Fruit fly (Drosophila melanogaster) whole organism, prepupa: ENCODE measurements around the gene CG10561.
A peak's percentile ranks its signal among the peaks of the same experiment; 100 is the strongest.

Experiments used
- Blimp-1 ChIP-seq: fragments of 200-800 bp; sonication (Bioruptor generic); optimal IDR thresholded peaks from 3 replicates; lab custom pipeline; 2017; ENCODE audit warnings: missing biosample characterization, missing genetic modification characterization, mild to moderate bottlenecking, moderate library complexity, missing genetic modification reagents
- CG10669 ChIP-seq: fragments of 200-800 bp; sonication (Bioruptor generic); optimal IDR thresholded peaks from 3 replicates; lab custom pipeline; 2018; ENCODE audit warnings: missing biosample characterization, mild to moderate bottlenecking, missing genetic modification characterization, moderate library complexity
- CG11294 ChIP-seq: fragments of 200-800 bp; sonication (Bioruptor generic); IDR thresholded peaks from 2 replicates; pipeline ENCODE4 v1.3.6; 2022; ENCODE audit warnings: missing biosample characterization, missing genetic modification characterization
- CG11762 ChIP-seq: fragments of 200-800 bp; sonication (Bioruptor generic); optimal IDR thresholded peaks from 3 replicates; lab custom pipeline; 2016; ENCODE audit warnings: missing biosample characterization, missing genetic modification characterization; ENCODE audit not compliant: insufficient read depth
- CG15336 ChIP-seq: fragments of 200-800 bp; sonication (Bioruptor generic); IDR thresholded peaks from 2 replicates; pipeline ENCODE4 v1.3.6; 2022; ENCODE audit warnings: missing biosample characterization, missing genetic modification characterization
- CG1621 ChIP-seq: fragments of 200-800 bp; sonication (Bioruptor generic); optimal IDR thresholded peaks from 3 replicates; lab custom pipeline; 2018; ENCODE audit warnings: missing biosample characterization, mild to moderate bottlenecking, missing genetic modification characterization
- CG3032 ChIP-seq: fragments of 200-800 bp; optimal IDR thresholded peaks from 2 replicates; lab custom pipeline; 2019; ENCODE audit warnings: missing biosample characterization, mild to moderate bottlenecking, missing genetic modification characterization, moderate library complexity
- CG31627 ChIP-seq: fragments of 200-800 bp; sonication (Bioruptor generic); optimal IDR thresholded peaks from 3 replicates; lab custom pipeline; 2016; ENCODE audit warnings: missing biosample characterization, missing genetic modification characterization
- CG32006 ChIP-seq: fragments of 200-800 bp; sonication (Bioruptor generic); optimal IDR thresholded peaks from 3 replicates; lab custom pipeline; 2017; ENCODE audit warnings: missing biosample characterization, mild to moderate bottlenecking, missing genetic modification characterization
- CG34406 ChIP-seq: fragments of 200-800 bp; sonication (Bioruptor generic); optimal IDR thresholded peaks from 3 replicates; lab custom pipeline; 2016; ENCODE audit warnings: missing biosample characterization, missing genetic modification characterization
- CG3919 ChIP-seq: fragments of 200-800 bp; sonication (Bioruptor generic); optimal IDR thresholded peaks from 3 replicates; lab custom pipeline; 2016; ENCODE audit warnings: missing biosample characterization, missing genetic modification characterization
- CG4318 ChIP-seq: fragments of 200-800 bp; sonication (Bioruptor generic); optimal IDR thresholded peaks from 3 replicates; lab custom pipeline; 2017; ENCODE audit warnings: missing biosample characterization, mild to moderate bottlenecking, missing genetic modification characterization
- CG6163 ChIP-seq: fragments of 200-800 bp; sonication (Bioruptor generic); IDR thresholded peaks from 3 replicates; pipeline ENCODE4 v1.3.6; 2022; ENCODE audit warnings: missing biosample characterization, missing genetic modification characterization
- CG6276 ChIP-seq: fragments of 200-800 bp; sonication (Bioruptor generic); optimal IDR thresholded peaks from 2 replicates; lab custom pipeline; 2017; ENCODE audit warnings: missing biosample characterization, mild to moderate bottlenecking, missing genetic modification characterization
- CG8319 ChIP-seq: fragments of 200-800 bp; sonication (Bioruptor generic); optimal IDR thresholded peaks from 3 replicates; lab custom pipeline; 2016; ENCODE audit warnings: missing biosample characterization, missing genetic modification characterization
- CG8632 ChIP-seq: fragments of 200-800 bp; sonication (Bioruptor generic); optimal IDR thresholded peaks from 3 replicates; lab custom pipeline; 2016; ENCODE audit warnings: missing biosample characterization, missing genetic modification characterization
- Eip75B ChIP-seq: fragments of 200-800 bp; sonication (Bioruptor generic); optimal IDR thresholded peaks from 3 replicates; lab custom pipeline; 2016; ENCODE audit warnings: missing biosample characterization, missing genetic modification characterization
- Eip78C ChIP-seq: fragments of 200-800 bp; sonication (Bioruptor generic); peaks from one replicate; lab custom pipeline; 2016; ENCODE audit warnings: missing biosample characterization, missing genetic modification characterization
- Eip93F ChIP-seq: fragments of 200-800 bp; sonication (Bioruptor generic); optimal IDR thresholded peaks from 2 replicates; lab custom pipeline; 2016; ENCODE audit warnings: missing biosample characterization, mild to moderate bottlenecking, missing genetic modification characterization
- Ets21C ChIP-seq: fragments of 200-800 bp; sonication (Bioruptor generic); optimal IDR thresholded peaks from 3 replicates; lab custom pipeline; 2016; ENCODE audit warnings: missing biosample characterization, missing genetic modification characterization
- Ets96B ChIP-seq: fragments of 200-800 bp; optimal IDR thresholded peaks from 2 replicates; lab custom pipeline; 2019; ENCODE audit warnings: missing biosample characterization, mild to moderate bottlenecking, missing genetic modification characterization, moderate library complexity
- Gug ChIP-seq: fragments of 200-800 bp; sonication (Bioruptor generic); IDR thresholded peaks from 2 replicates; pipeline ENCODE4 v1.3.6; 2022; ENCODE audit warnings: missing biosample characterization, missing genetic modification characterization
- Hr38 ChIP-seq: sonication (Bioruptor generic); optimal IDR thresholded peaks from 2 replicates; lab custom pipeline; 2016; ENCODE audit warnings: missing biosample characterization, missing genetic modification characterization
- Hr4 ChIP-seq: fragments of 200-800 bp; sonication (Bioruptor generic); optimal IDR thresholded peaks from 3 replicates; lab custom pipeline; 2016; ENCODE audit warnings: missing biosample characterization, missing genetic modification characterization
- Lpt ChIP-seq: fragments of 200-800 bp; sonication (Bioruptor generic); optimal IDR thresholded peaks from 3 replicates; lab custom pipeline; 2016; ENCODE audit warnings: missing biosample characterization, missing genetic modification characterization
- Met ChIP-seq: fragments of 200-800 bp; sonication (Bioruptor generic); optimal IDR thresholded peaks from 3 replicates; lab custom pipeline; 2016; ENCODE audit warnings: missing biosample characterization, missing genetic modification characterization
- OdsH ChIP-seq: fragments of 200-800 bp; sonication (Bioruptor generic); optimal IDR thresholded peaks from 3 replicates; lab custom pipeline; 2016; ENCODE audit warnings: missing biosample characterization, missing genetic modification characterization
- Smox ChIP-seq: fragments of 200-800 bp; sonication (Bioruptor generic); optimal IDR thresholded peaks from 3 replicates; lab custom pipeline; 2016; ENCODE audit warnings: missing biosample characterization, missing genetic modification characterization
- Sox102F ChIP-seq: fragments of 200-800 bp; sonication (Bioruptor generic); optimal IDR thresholded peaks from 2 replicates; lab custom pipeline; 2016; ENCODE audit warnings: missing biosample characterization, mild to moderate bottlenecking, missing genetic modification characterization
- Sox14 ChIP-seq: fragments of 200-800 bp; sonication (Bioruptor generic); optimal IDR thresholded peaks from 3 replicates; lab custom pipeline; 2016; ENCODE audit warnings: missing biosample characterization, missing genetic modification characterization
- Sox15 ChIP-seq: fragments of 200-800 bp; sonication (Bioruptor generic); optimal IDR thresholded peaks from 3 replicates; lab custom pipeline; 2016; ENCODE audit warnings: missing biosample characterization, missing genetic modification characterization
- achi ChIP-seq: fragments of 200-800 bp; sonication (Bioruptor generic); optimal IDR thresholded peaks from 3 replicates; lab custom pipeline; 2016; ENCODE audit warnings: missing biosample characterization, missing genetic modification characterization
- cyc ChIP-seq: fragments of 200-800 bp; sonication (Bioruptor generic); optimal IDR thresholded peaks from 3 replicates; lab custom pipeline; 2016; ENCODE audit warnings: missing biosample characterization, missing genetic modification characterization
- dac ChIP-seq: fragments of 200-800 bp; sonication (Bioruptor generic); optimal IDR thresholded peaks from 2 replicates; lab custom pipeline; 2017; ENCODE audit warnings: missing biosample characterization, mild to moderate bottlenecking, missing genetic modification characterization
- dsx ChIP-seq: fragments of 200-800 bp; optimal IDR thresholded peaks from 3 replicates; lab custom pipeline; 2019; ENCODE audit warnings: missing biosample characterization, mild to moderate bottlenecking, missing genetic modification characterization, moderate library complexity; ENCODE audit not compliant: poor library complexity, severe bottlenecking
- eg ChIP-seq: fragments of 200-800 bp; sonication (Bioruptor generic); IDR thresholded peaks from 3 replicates; pipeline ENCODE4 v1.3.6; 2022; ENCODE audit warnings: missing biosample characterization, missing genetic modification characterization
- esn ChIP-seq: fragments of 200-800 bp; sonication (Bioruptor generic); optimal IDR thresholded peaks from 2 replicates; lab custom pipeline; 2016; ENCODE audit warnings: missing biosample characterization, mild to moderate bottlenecking, missing genetic modification characterization, moderate library complexity
- fd59A ChIP-seq: fragments of 200-800 bp; sonication (Bioruptor generic); optimal IDR thresholded peaks from 2 replicates; lab custom pipeline; 2017; ENCODE audit warnings: missing biosample characterization, mild to moderate bottlenecking, missing genetic modification characterization, missing genetic modification reagents
- fd85E ChIP-seq: fragments of 200-800 bp; sonication (Bioruptor generic); optimal IDR thresholded peaks from 3 replicates; lab custom pipeline; 2016; ENCODE audit warnings: missing biosample characterization, missing genetic modification characterization
- fkh ChIP-seq: fragments of 200-800 bp; sonication (Bioruptor generic); optimal IDR thresholded peaks from 3 replicates; lab custom pipeline; 2017; ENCODE audit warnings: missing biosample characterization, mild to moderate bottlenecking, missing genetic modification characterization, moderate library complexity
- lz ChIP-seq: fragments of 200-800 bp; sonication (Bioruptor generic); optimal IDR thresholded peaks from 3 replicates; lab custom pipeline; 2016; ENCODE audit warnings: missing biosample characterization, missing genetic modification characterization
- net ChIP-seq: fragments of 200-800 bp; sonication (Bioruptor generic); optimal IDR thresholded peaks from 3 replicates; lab custom pipeline; 2016; ENCODE audit warnings: missing biosample characterization, missing genetic modification characterization
- pdm3 ChIP-seq: fragments of 200-800 bp; sonication (Bioruptor generic); optimal IDR thresholded peaks from 3 replicates; lab custom pipeline; 2016; ENCODE audit warnings: missing biosample characterization, missing genetic modification characterization
- salr ChIP-seq, 2 experiments: fragments of 200-800 bp; sonication (Bioruptor generic); optimal IDR thresholded peaks; 3 replicates each; lab custom pipeline; 2016 to 2018; ENCODE audit warnings: missing biosample characterization in 2 of 2, missing genetic modification characterization in 2 of 2, mild to moderate bottlenecking in 1 of 2
- ss ChIP-seq, 2 experiments: fragments of 200-800 bp; sonication (Bioruptor generic); optimal IDR thresholded peaks; 2 replicates in 1 of 2; 3 replicates in 1 of 2; lab custom pipeline; 2017 to 2018; ENCODE audit warnings: mild to moderate bottlenecking in 2 of 2, missing biosample characterization in 2 of 2, missing genetic modification characterization in 2 of 2, moderate library complexity in 1 of 2
- svp ChIP-seq: fragments of 200-800 bp; sonication (Bioruptor generic); peaks from one replicate; lab custom pipeline; 2016; ENCODE audit warnings: missing biosample characterization, missing genetic modification characterization
- topi ChIP-seq: fragments of 200-800 bp; sonication (Bioruptor generic); optimal IDR thresholded peaks from 3 replicates; lab custom pipeline; 2016; ENCODE audit warnings: missing biosample characterization, missing genetic modification characterization
- vri ChIP-seq: fragments of 200-800 bp; sonication (Bioruptor generic); optimal IDR thresholded peaks from 3 replicates; lab custom pipeline; 2016; ENCODE audit warnings: missing biosample characterization, mild to moderate bottlenecking, missing genetic modification characterization

Gene CG10561

dm6 chr2L:19139751-19140150 lies 25.6 kb downstream of the CG10561 start:
- TF ChIP-seq net (GFP tag; lab: Kevin White, UChicago), result no peak
- no peak for TF ChIP-seq CG34406 (GFP tag; lab: Kevin White, UChicago)
- no peak for TF ChIP-seq CG8632 (GFP tag; lab: Kevin White, UChicago)
- TF ChIP-seq Blimp-1 (GFP tag; lab: Kevin White, UChicago), result no peak
- TF ChIP-seq Eip93F (GFP tag; lab: Kevin White, UChicago), result no peak
- no peak for TF ChIP-seq CG15336 (GFP tag; lab: Robert Waterston, UW)
- no peak for TF ChIP-seq vri (GFP tag; lab: Kevin White, UChicago)
- TF ChIP-seq Sox14 (GFP tag; lab: Kevin White, UChicago), result no peak
- TF ChIP-seq fd59A (GFP tag; lab: Kevin White, UChicago), result no peak
- no peak for TF ChIP-seq CG31627 (GFP tag; lab: Kevin White, UChicago)
- TF ChIP-seq, all 60 proteins: peak for 0

dm6 chr2L:19140257-19140983 lies 26.2 kb downstream of the CG10561 start:
- TF ChIP-seq fd59A (GFP tag; lab: Kevin White, UChicago) (no peak), dsx (GFP tag; lab: Kevin White, UChicago) (peak; percentile 51), cyc (no peak), CG32006 (no peak), Ets96B (tag; lab: Kevin White, UChicago) (no peak), fkh (GFP tag; lab: Kevin White, UChicago) (peak; percentile 85), Lpt (no peak), CG8319 (GFP tag; lab: Kevin White, UChicago) (no peak), Ets21C (GFP tag; lab: Kevin White, UChicago) (no peak), Smox (GFP tag; lab: Kevin White, UChicago) (no peak), CG11762 (peak; percentile 20), Eip93F (GFP tag; lab: Kevin White, UChicago) (no peak), achi (GFP tag; lab: Kevin White, UChicago) (no peak), Eip75B (peak; percentile 61), salr (GFP tag; optimal IDR thresholded peaks at IDR 0.05; lab: Kevin White, UChicago) (no peak), Sox102F (GFP tag; lab: Kevin White, UChicago) (no peak), Met (GFP tag; lab: Kevin White, UChicago) (peak; percentile 57), Hr4 (GFP tag; lab: Kevin White, UChicago) (no peak), CG1621 (tag; lab: Kevin White, UChicago) (no peak), Hr38 (GFP tag; lab: Kevin White, UChicago) (no peak), vri (GFP tag; lab: Kevin White, UChicago) (no peak), topi (GFP tag; lab: Kevin White, UChicago) (no peak), CG4318 (GFP tag; lab: Kevin White, UChicago) (no peak), svp (GFP tag; lab: Kevin White, UChicago) (peak; percentile 61), Sox14 (GFP tag; lab: Kevin White, UChicago) (no peak), Eip78C (GFP tag; lab: Kevin White, UChicago) (peak; percentile 57), Blimp-1 (GFP tag; lab: Kevin White, UChicago) (no peak), ss (GFP tag; optimal IDR thresholded peaks at IDR 0.05; lab: Kevin White, UChicago) (no peak), CG3919 (GFP tag; lab: Kevin White, UChicago) (no peak), Gug (no peak), dac (GFP tag; lab: Kevin White, UChicago) (no peak), CG15336 (GFP tag; lab: Robert Waterston, UW) (no peak), Sox15 (GFP tag; lab: Kevin White, UChicago) (no peak), CG3032 (tag; lab: Kevin White, UChicago) (peak; percentile 25), pdm3 (GFP tag; lab: Kevin White, UChicago) (no peak), CG10669 (GFP tag; lab: Kevin White, UChicago) (peak; percentile 45), CG11294 (no peak), eg (no peak), net (GFP tag; lab: Kevin White, UChicago) (no peak), CG34406 (GFP tag; lab: Kevin White, UChicago) (no peak), CG6163 (GFP tag; lab: Robert Waterston, UW) (peak; percentile 31; the same call in 1 of the 3 replicates), fd85E (GFP tag; lab: Kevin White, UChicago) (no peak), CG6276 (GFP tag; lab: Kevin White, UChicago) (no peak), lz (GFP tag; lab: Kevin White, UChicago) (no peak), esn (no peak), OdsH (GFP tag; lab: Kevin White, UChicago) (no peak)
